Fruit fly (Drosophila melanogaster) whole organism, embryonic: ENCODE data around the gene CG32487.
A peak's percentile ranks its signal among the peaks of the same experiment; 100 is the strongest.

ENCODE experiments used
- Ada2b ChIP-seq: fragments of 200-800 bp; sonication (Bioruptor generic); IDR thresholded peaks from 2 replicates; pipeline ENCODE4 v1.3.6; 2022; ENCODE audit warnings: missing biosample characterization, missing genetic modification characterization
- Aef1 ChIP-seq: fragments of 200-800 bp; sonication (Bioruptor generic); IDR thresholded peaks from 3 replicates; pipeline ENCODE4 v1.3.6; 2022; ENCODE audit warnings: missing biosample characterization, missing genetic modification characterization
- B-H1 ChIP-seq: fragments of 200-800 bp; sonication (Bioruptor generic); IDR thresholded peaks from 3 replicates; pipeline ENCODE4 v1.3.6; 2022; ENCODE audit warnings: missing biosample characterization, missing genetic modification characterization
- BtbVII ChIP-seq: fragments of 200-800 bp; sonication (Bioruptor generic); optimal IDR thresholded peaks from 3 replicates; lab custom pipeline; 2017; ENCODE audit warnings: missing biosample characterization, mild to moderate bottlenecking, missing genetic modification characterization
- CG1024 ChIP-seq: fragments of 200-800 bp; sonication (Bioruptor generic); IDR thresholded peaks from 2 replicates; pipeline ENCODE4 v1.3.6; 2022; ENCODE audit warnings: missing biosample characterization, missing genetic modification characterization
- CG10543 ChIP-seq: fragments of 200-800 bp; sonication (Bioruptor generic); optimal IDR thresholded peaks from 3 replicates; lab custom pipeline; 2017; ENCODE audit warnings: missing biosample characterization, mild to moderate bottlenecking, missing genetic modification characterization, moderate library complexity
- CG10565 ChIP-seq: fragments of 200-800 bp; sonication (Bioruptor generic); optimal IDR thresholded peaks from 3 replicates; lab custom pipeline; 2016; ENCODE audit warnings: missing biosample characterization, mild to moderate bottlenecking, missing genetic modification characterization
- CG11696 ChIP-seq: fragments of 200-800 bp; sonication (Bioruptor generic); IDR thresholded peaks from 2 replicates; pipeline ENCODE4 v1.3.6; 2022; ENCODE audit warnings: missing biosample characterization, missing genetic modification characterization
- CG12236 ChIP-seq: fragments of 200-800 bp; sonication (Bioruptor generic); optimal IDR thresholded peaks from 2 replicates; lab custom pipeline; 2016; ENCODE audit warnings: missing biosample characterization, missing genetic modification characterization
- CG12391 ChIP-seq: fragments of 200-800 bp; sonication (Bioruptor generic); optimal IDR thresholded peaks from 3 replicates; lab custom pipeline; 2018; ENCODE audit warnings: missing biosample characterization, mild to moderate bottlenecking, missing genetic modification characterization, moderate library complexity
- CG14710 ChIP-seq: fragments of 200-800 bp; sonication (Bioruptor generic); optimal IDR thresholded peaks from 3 replicates; lab custom pipeline; 2019; ENCODE audit warnings: missing biosample characterization, mild to moderate bottlenecking, missing genetic modification characterization, moderate library complexity
- CG1529 ChIP-seq: fragments of 200-800 bp; sonication (Bioruptor generic); optimal IDR thresholded peaks from 3 replicates; lab custom pipeline; 2018; ENCODE audit warnings: missing biosample characterization, missing genetic modification characterization
- CG15514 ChIP-seq: fragments of 200-800 bp; sonication (Bioruptor generic); optimal IDR thresholded peaks from 3 replicates; lab custom pipeline; 2017; ENCODE audit warnings: missing biosample characterization, missing genetic modification characterization, mild to moderate bottlenecking, moderate library complexity, missing genetic modification reagents
- CG15601 ChIP-seq: fragments of 200-800 bp; sonication (Bioruptor generic); optimal IDR thresholded peaks from 3 replicates; lab custom pipeline; 2019; ENCODE audit warnings: missing biosample characterization, mild to moderate bottlenecking, missing genetic modification characterization, moderate library complexity
- CG1602 ChIP-seq: fragments of 200-800 bp; sonication (Bioruptor generic); optimal IDR thresholded peaks from 3 replicates; lab custom pipeline; 2016; ENCODE audit warnings: missing biosample characterization, missing genetic modification characterization
- CG17361 ChIP-seq: fragments of 200-800 bp; sonication (Bioruptor generic); IDR thresholded peaks from 3 replicates; pipeline ENCODE4 v1.3.6; 2022; ENCODE audit warnings: missing biosample characterization, missing genetic modification characterization
- CG18262 ChIP-seq: fragments of 200-800 bp; optimal IDR thresholded peaks from 3 replicates; lab custom pipeline; 2019; ENCODE audit warnings: missing biosample characterization, mild to moderate bottlenecking, missing genetic modification characterization, moderate library complexity
- CG1832 ChIP-seq: fragments of 200-800 bp; sonication (Bioruptor generic); optimal IDR thresholded peaks from 2 replicates; lab custom pipeline; 2017; ENCODE audit warnings: missing biosample characterization, mild to moderate bottlenecking, missing genetic modification characterization, inconsistent platforms
- CG2875 ChIP-seq: fragments of 200-800 bp; sonication (Bioruptor generic); optimal IDR thresholded peaks from 2 replicates; lab custom pipeline; 2017; ENCODE audit warnings: missing biosample characterization, mild to moderate bottlenecking, missing genetic modification characterization, missing genetic modification reagents
- CG31388 ChIP-seq: fragments of 200-800 bp; sonication (Bioruptor generic); optimal IDR thresholded peaks from 2 replicates; lab custom pipeline; 2016; ENCODE audit warnings: missing biosample characterization, missing genetic modification characterization
- CG3847 ChIP-seq: fragments of 200-800 bp; sonication (Bioruptor generic); IDR thresholded peaks from 2 replicates; pipeline ENCODE4 v1.3.6; 2022; ENCODE audit warnings: missing biosample characterization, missing genetic modification characterization
- CG6175 ChIP-seq: fragments of 200-800 bp; sonication (Bioruptor generic); IDR thresholded peaks from 3 replicates; pipeline ENCODE4 v1.3.6; 2022; ENCODE audit warnings: missing biosample characterization, missing genetic modification characterization
- CG6254 ChIP-seq: fragments of 200-800 bp; sonication (Bioruptor generic); optimal IDR thresholded peaks from 3 replicates; lab custom pipeline; 2017; ENCODE audit warnings: mild to moderate bottlenecking, missing biosample characterization, missing genetic modification reagents, missing genetic modification characterization
- CG6765 ChIP-seq: fragments of 200-800 bp; sonication (Bioruptor generic); optimal IDR thresholded peaks from 3 replicates; lab custom pipeline; 2017; ENCODE audit warnings: missing biosample characterization, mild to moderate bottlenecking, missing genetic modification characterization
- CG9817 ChIP-seq: fragments of 200-800 bp; sonication (Bioruptor generic); optimal IDR thresholded peaks from 2 replicates; lab custom pipeline; 2018; ENCODE audit warnings: missing biosample characterization, mild to moderate bottlenecking, missing genetic modification characterization, moderate library complexity
- CTCF ChIP-seq: fragments of 200-800 bp; sonication (Bioruptor generic); optimal IDR thresholded peaks from 2 replicates; lab custom pipeline; 2017; ENCODE audit warnings: missing biosample characterization, mild to moderate bottlenecking, missing genetic modification characterization, moderate library complexity
- D19A ChIP-seq: fragments of 200-800 bp; optimal IDR thresholded peaks from 3 replicates; lab custom pipeline; 2019; ENCODE audit warnings: missing biosample characterization, mild to moderate bottlenecking, missing genetic modification characterization, moderate library complexity
- Dfd ChIP-seq, 2 experiments: fragments of >200 bp; optimal IDR thresholded peaks; 2 replicates each; lab custom pipeline; 2017; ENCODE audit warnings: missing biosample characterization in 2 of 2, missing genetic modification characterization in 2 of 2
- Elba2 ChIP-seq: fragments of 200-800 bp; sonication (Bioruptor generic); optimal IDR thresholded peaks from 3 replicates; lab custom pipeline; 2016; ENCODE audit warnings: missing biosample characterization, missing genetic modification characterization
- Ets97D ChIP-seq: fragments of 200-800 bp; sonication (Bioruptor generic); optimal IDR thresholded peaks from 3 replicates; lab custom pipeline; 2016; ENCODE audit warnings: missing biosample characterization, missing genetic modification characterization
- Fer1 ChIP-seq: fragments of 200-800 bp; sonication (Bioruptor generic); optimal IDR thresholded peaks from 2 replicates; lab custom pipeline; 2017; ENCODE audit warnings: missing biosample characterization, mild to moderate bottlenecking, missing genetic modification characterization
- HLH4C ChIP-seq: fragments of 200-800 bp; sonication (Bioruptor generic); IDR thresholded peaks from 3 replicates; pipeline ENCODE4 v1.3.6; 2022; ENCODE audit warnings: missing biosample characterization, missing genetic modification characterization; ENCODE audit not compliant: partially characterized antibody
- Hr3 ChIP-seq: fragments of 200-800 bp; sonication (Bioruptor generic); optimal IDR thresholded peaks from 3 replicates; lab custom pipeline; 2016; ENCODE audit warnings: missing biosample characterization, missing genetic modification characterization
- Hsf ChIP-seq: fragments of 200-800 bp; sonication (Bioruptor generic); optimal IDR thresholded peaks from 3 replicates; lab custom pipeline; 2016; ENCODE audit warnings: missing biosample characterization, missing genetic modification characterization
- Med ChIP-seq: fragments of 200-800 bp; sonication (Bioruptor generic); peaks from one replicate; lab custom pipeline; 2016; ENCODE audit warnings: missing biosample characterization, missing genetic modification characterization, mild to moderate bottlenecking, inconsistent platforms, moderate library complexity
- NC2β ChIP-seq: fragments of 200-800 bp; sonication (Bioruptor generic); optimal IDR thresholded peaks from 2 replicates; lab custom pipeline; 2016; ENCODE audit warnings: missing biosample characterization, missing genetic modification characterization
- Nf-YB ChIP-seq: fragments of 200-800 bp; sonication (Bioruptor generic); optimal IDR thresholded peaks from 3 replicates; lab custom pipeline; 2019; ENCODE audit warnings: missing biosample characterization, mild to moderate bottlenecking, missing genetic modification characterization, moderate library complexity
- Optix ChIP-seq: fragments of 200-800 bp; sonication (Bioruptor generic); IDR thresholded peaks from 3 replicates; pipeline ENCODE4 v1.3.6; 2022; ENCODE audit warnings: missing biosample characterization, missing genetic modification characterization
- aop ChIP-seq: fragments of 200-800 bp; sonication (Bioruptor generic); IDR thresholded peaks from 2 replicates; pipeline ENCODE4 v1.3.6; 2022; ENCODE audit warnings: missing biosample characterization, missing genetic modification characterization
- btn ChIP-seq: fragments of 200-800 bp; sonication (Bioruptor generic); optimal IDR thresholded peaks from 2 replicates; lab custom pipeline; 2016; ENCODE audit warnings: missing biosample characterization, missing genetic modification characterization
- cato ChIP-seq: fragments of 200-800 bp; sonication (Bioruptor generic); optimal IDR thresholded peaks from 2 replicates; lab custom pipeline; 2016; ENCODE audit warnings: missing biosample characterization, missing genetic modification characterization, borderline replicate concordance
- en ChIP-seq: fragments of 200-800 bp; sonication (Bioruptor generic); optimal IDR thresholded peaks from 2 replicates; lab custom pipeline; 2016; ENCODE audit warnings: missing biosample characterization, missing genetic modification characterization
- eyg ChIP-seq: fragments of 200-800 bp; sonication (Bioruptor generic); optimal IDR thresholded peaks from 3 replicates; lab custom pipeline; 2016; ENCODE audit warnings: missing biosample characterization, missing genetic modification characterization
- gfzf ChIP-seq: fragments of 200-800 bp; sonication (Bioruptor generic); optimal IDR thresholded peaks from 2 replicates; lab custom pipeline; 2016; ENCODE audit warnings: missing biosample characterization, mild to moderate bottlenecking, missing genetic modification characterization, moderate library complexity
- h ChIP-seq: fragments of >200 bp; optimal IDR thresholded peaks from 2 replicates; lab custom pipeline; 2017
- nerfin-1 ChIP-seq: fragments of 200-800 bp; sonication (Bioruptor generic); optimal IDR thresholded peaks from 3 replicates; lab custom pipeline; 2019; ENCODE audit warnings: missing biosample characterization, mild to moderate bottlenecking, missing genetic modification characterization, moderate library complexity
- prd ChIP-seq, 3 experiments: fragments of >200 bp in 2 of 3; fragments of 200-800 bp in 1 of 3; sonication (Bioruptor generic) in 1 of 3; optimal IDR thresholded peaks in 2 of 3; IDR thresholded peaks in 1 of 3; 2 replicates in 2 of 3; 3 replicates in 1 of 3; pipeline versions ENCODE4 v1.3.6 to Lab custom; 2017 to 2022; ENCODE audit warnings: missing biosample characterization in 1 of 3, missing genetic modification characterization in 1 of 3
- tio ChIP-seq: fragments of 200-800 bp; sonication (Bioruptor generic); optimal IDR thresholded peaks from 2 replicates; lab custom pipeline; 2017; ENCODE audit warnings: missing biosample characterization, missing genetic modification characterization, inconsistent platforms
- tup ChIP-seq: fragments of 200-800 bp; sonication (Bioruptor generic); optimal IDR thresholded peaks from 2 replicates; lab custom pipeline; 2016; ENCODE audit warnings: missing biosample characterization, mild to moderate bottlenecking, missing genetic modification characterization, moderate library complexity

CG32487 gene

DNA sequence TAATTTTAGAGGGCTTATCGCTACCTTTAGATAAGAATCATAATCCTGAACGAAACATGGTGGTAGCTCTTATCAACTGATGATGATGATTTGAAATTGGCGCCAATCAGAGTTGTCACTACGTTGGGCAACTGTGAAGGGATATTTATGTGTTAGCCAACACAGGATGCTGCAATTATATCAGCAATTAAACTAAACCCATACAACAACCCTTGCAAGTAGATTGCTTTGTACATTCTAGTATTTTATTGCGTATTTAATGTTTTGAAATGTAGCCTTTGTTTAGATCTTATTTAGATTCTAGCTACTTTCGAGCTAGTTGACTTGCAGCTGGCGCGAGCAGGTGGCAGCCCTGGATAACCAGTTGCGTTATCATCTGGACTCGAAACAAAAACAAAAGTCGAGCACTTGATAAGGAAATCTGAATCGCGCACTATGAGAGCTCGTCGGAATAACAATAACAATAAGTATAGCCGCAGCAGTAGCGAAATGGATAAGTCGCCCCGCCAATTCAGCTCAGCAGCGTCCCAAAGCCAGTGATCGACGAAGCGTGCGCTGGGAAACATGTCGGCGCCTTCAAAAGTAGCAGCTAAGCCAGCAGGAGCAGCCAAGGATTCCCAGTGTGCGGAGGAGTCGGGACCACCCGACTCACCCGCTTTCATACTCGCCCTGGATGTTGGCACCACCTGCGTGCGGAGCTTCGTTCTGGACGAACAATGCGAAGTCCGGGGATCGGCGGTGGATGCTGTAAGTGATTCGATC is 35.2 kb upstream of the CG32487 start, which contains the start of gene CG1271 (continued):
- no peak for TF ChIP-seq Elba2 (GFP tag; lab: Kevin White, UChicago)
- peak; percentile 55 for TF ChIP-seq Hsf (GFP tag; lab: Kevin White, UChicago)
- peak; percentile 56 for TF ChIP-seq CG18262 (tag; lab: Kevin White, UChicago)
- peak; percentile 81 for TF ChIP-seq CG10543 (GFP tag; lab: Kevin White, UChicago)
- TF ChIP-seq Optix (GFP tag; lab: Robert Waterston, UW): 0 out of 3 replicates have a peak, but pooled peaks have one; percentile 19
- no peak for TF ChIP-seq HLH4C (GFP tag; lab: Robert Waterston, UW)
- peak; percentile 27 for TF ChIP-seq NC2β
- no peak for TF ChIP-seq CG1832
- no peak for TF ChIP-seq CG11696 (GFP tag; lab: Robert Waterston, UW)
- TF ChIP-seq CG31388 (GFP tag; lab: Kevin White, UChicago): peak; percentile 33
- peak; percentile 17 for TF ChIP-seq CG6765 (GFP tag; lab: Kevin White, UChicago)
- TF ChIP-seq CG12236 (GFP tag; lab: Kevin White, UChicago): peak; percentile 46
- TF ChIP-seq CTCF: peak; percentile 25
- peak; percentile 86 for TF ChIP-seq CG15514
- TF ChIP-seq CG12391 (tag; lab: Kevin White, UChicago): peak; percentile 68
- TF ChIP-seq Ets97D: peak; percentile 71
- TF ChIP-seq Ada2b (GFP tag; lab: Robert Waterston, UW): 0 out of 2 replicates have a peak, but pooled peaks have one; percentile 25
- peak; percentile 74 for TF ChIP-seq CG17361
- peak; percentile 92 for TF ChIP-seq Med (GFP tag; lab: Kevin White, UChicago)
- TF ChIP-seq tup (GFP tag; lab: Kevin White, UChicago): no peak
- TF ChIP-seq CG1602 (GFP tag; lab: Kevin White, UChicago): peak; percentile 22
- no peak for TF ChIP-seq prd (optimal IDR thresholded peaks at IDR 0.05; lab: Kevin White, UChicago)
- peak; percentile 66; the same call in 2 of the 3 replicates for TF ChIP-seq prd (GFP tag; IDR thresholded peaks at IDR 0.05; lab: Robert Waterston, UW)
- peak; percentile 21 for TF ChIP-seq cato
- peak; percentile 59 for TF ChIP-seq gfzf (GFP tag; lab: Kevin White, UChicago)
- peak; percentile 25 for TF ChIP-seq eyg (GFP tag; lab: Kevin White, UChicago)
- no peak for TF ChIP-seq CG6175
- no peak for TF ChIP-seq B-H1 (GFP tag; lab: Robert Waterston, UW)
- TF ChIP-seq CG9817 (tag; lab: Kevin White, UChicago): peak; percentile 45
- TF ChIP-seq BtbVII (GFP tag; lab: Kevin White, UChicago): peak; percentile 32
- TF ChIP-seq aop: no peak
- TF ChIP-seq CG1529 (GFP tag; lab: Kevin White, UChicago): peak; percentile 20
- peak; percentile 9 for TF ChIP-seq CG6254
- TF ChIP-seq Hr3 (GFP tag; lab: Kevin White, UChicago): peak; percentile 45
- TF ChIP-seq CG10565 (GFP tag; lab: Kevin White, UChicago): no peak
- TF ChIP-seq en: peak; percentile 34
- TF ChIP-seq Dfd (GFP tag; optimal IDR thresholded peaks at IDR 0.05; lab: Kevin White, UChicago): no peak
- no peak for TF ChIP-seq btn (GFP tag; lab: Kevin White, UChicago)
- no peak for TF ChIP-seq CG2875 (GFP tag; lab: Kevin White, UChicago)
- TF ChIP-seq tio (GFP tag; lab: Kevin White, UChicago): no peak
- peak; percentile 59 for TF ChIP-seq CG15601
- TF ChIP-seq h: no peak
- TF ChIP-seq nerfin-1: peak; percentile 60
- peak; percentile 29 for TF ChIP-seq Nf-YB (GFP tag; lab: Kevin White, UChicago)
- peak; percentile 92 for TF ChIP-seq CG14710 (tag; lab: Kevin White, UChicago)
- peak; percentile 78 for TF ChIP-seq Aef1 (GFP tag; lab: Robert Waterston, UW)
- TF ChIP-seq CG1024: no peak
- peak; percentile 81 for TF ChIP-seq Fer1 (GFP tag; lab: Kevin White, UChicago)
- peak; percentile 28 for TF ChIP-seq D19A (tag; lab: Kevin White, UChicago)
- peak; percentile 80 for TF ChIP-seq CG3847 (GFP tag; lab: Robert Waterston, UW)
